Fruit fly (Drosophila melanogaster) whole organism, embryonic: ENCODE data around the gene CG6937.

Source experiments
- Aef1 ChIP-seq: fragments of 200-800 bp; sonication (Bioruptor generic); IDR thresholded peaks from 3 replicates; pipeline ENCODE4 v1.3.6; 2022; ENCODE audit warnings: missing biosample characterization, missing genetic modification characterization
- CG1024 ChIP-seq: fragments of 200-800 bp; sonication (Bioruptor generic); IDR thresholded peaks from 2 replicates; pipeline ENCODE4 v1.3.6; 2022; ENCODE audit warnings: missing biosample characterization, missing genetic modification characterization
- CG17186 ChIP-seq: fragments of 200-800 bp; sonication (Bioruptor generic); optimal IDR thresholded peaks from 3 replicates; lab custom pipeline; 2017; ENCODE audit warnings: missing biosample characterization, missing genetic modification reagents, missing genetic modification characterization
- CG18011 ChIP-seq: fragments of 200-800 bp; sonication (Bioruptor generic); optimal IDR thresholded peaks from 2 replicates; lab custom pipeline; 2017; ENCODE audit warnings: missing biosample characterization, missing genetic modification characterization, mild to moderate bottlenecking, moderate library complexity, missing genotype
- CG32532 ChIP-seq: fragments of 200-800 bp; sonication (Bioruptor generic); IDR thresholded peaks from 2 replicates; pipeline ENCODE4 v1.3.6; 2022; ENCODE audit warnings: missing biosample characterization, missing genetic modification characterization
- CG7928 ChIP-seq: fragments of 200-800 bp; sonication (Bioruptor generic); optimal IDR thresholded peaks from 2 replicates; lab custom pipeline; 2017; ENCODE audit warnings: missing biosample characterization, mild to moderate bottlenecking, missing genetic modification characterization
- CG8281 ChIP-seq: fragments of 200-800 bp; sonication (Bioruptor generic); optimal IDR thresholded peaks from 2 replicates; lab custom pipeline; 2018; ENCODE audit warnings: missing biosample characterization, mild to moderate bottlenecking, missing genetic modification characterization, moderate library complexity
- CG8765 ChIP-seq: fragments of 200-800 bp; sonication (Bioruptor generic); IDR thresholded peaks from 2 replicates; pipeline ENCODE4 v1.3.6; 2022; ENCODE audit warnings: missing biosample characterization, missing genetic modification characterization
- crp ChIP-seq, 2 experiments: fragments of 200-800 bp; sonication (Bioruptor generic); optimal IDR thresholded peaks; 2 replicates in 1 of 2; 3 replicates in 1 of 2; lab custom pipeline; 2017; ENCODE audit warnings: missing biosample characterization in 2 of 2, missing genetic modification characterization in 2 of 2, mild to moderate bottlenecking in 1 of 2, moderate library complexity in 1 of 2
- gce ChIP-seq: fragments of 200-800 bp; sonication (Bioruptor generic); IDR thresholded peaks from 3 replicates; pipeline ENCODE4 v1.3.6; 2022; ENCODE audit warnings: missing biosample characterization, missing genetic modification characterization
- peb ChIP-seq: fragments of 200-800 bp; sonication (Bioruptor generic); IDR thresholded peaks from 2 replicates; pipeline ENCODE4 v1.3.6; 2022; ENCODE audit warnings: missing biosample characterization, missing genetic modification characterization
- pum ChIP-seq: fragments of 200-800 bp; sonication (Bioruptor generic); optimal IDR thresholded peaks from 2 replicates; lab custom pipeline; 2016; ENCODE audit warnings: missing biosample characterization, missing genetic modification characterization

DNA sequence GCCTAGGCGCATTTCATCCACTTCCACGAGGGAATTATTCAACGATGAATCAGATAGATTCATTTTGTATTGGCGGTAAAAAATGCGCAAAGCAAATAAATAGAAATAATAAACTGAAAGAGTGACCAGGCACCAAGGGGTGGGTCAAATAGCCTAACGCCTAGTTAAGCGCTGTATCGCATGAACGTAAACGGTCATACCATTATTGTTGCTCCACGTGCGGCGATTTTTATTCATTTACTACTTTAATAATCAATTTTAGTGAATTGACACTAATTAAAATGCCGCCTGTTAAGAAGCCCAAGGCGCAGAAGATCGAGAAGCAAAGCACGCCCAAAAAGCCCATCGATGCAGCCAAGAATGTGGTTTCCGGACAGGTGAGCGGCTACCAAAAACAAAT lies at the start of gene CG6937, which contains the start of gene CG33107:
- TF ChIP-seq gce (GFP tag; lab: Robert Waterston, UW) (no peak), CG18011 (no peak), crp (GFP tag; optimal IDR thresholded peaks at IDR 0.05; lab: Kevin White, UChicago) (no peak), peb (GFP tag; lab: Robert Waterston, UW) (no peak), CG7928 (GFP tag; lab: Kevin White, UChicago) (no peak), CG8765 (GFP tag; lab: Robert Waterston, UW) (no peak), CG1024 (no peak), Aef1 (GFP tag; lab: Robert Waterston, UW) (no peak), pum (GFP tag; lab: Kevin White, UChicago) (no peak), CG17186 (GFP tag; lab: Kevin White, UChicago) (peak; percentile 34), CG32532 (GFP tag; lab: Robert Waterston, UW) (no peak), CG8281 (tag; lab: Kevin White, UChicago) (no peak)
